Worm (Caenorhabditis elegans): ENCODE results near the gene ZK686.5.

ZK686.5 gene

DNA sequence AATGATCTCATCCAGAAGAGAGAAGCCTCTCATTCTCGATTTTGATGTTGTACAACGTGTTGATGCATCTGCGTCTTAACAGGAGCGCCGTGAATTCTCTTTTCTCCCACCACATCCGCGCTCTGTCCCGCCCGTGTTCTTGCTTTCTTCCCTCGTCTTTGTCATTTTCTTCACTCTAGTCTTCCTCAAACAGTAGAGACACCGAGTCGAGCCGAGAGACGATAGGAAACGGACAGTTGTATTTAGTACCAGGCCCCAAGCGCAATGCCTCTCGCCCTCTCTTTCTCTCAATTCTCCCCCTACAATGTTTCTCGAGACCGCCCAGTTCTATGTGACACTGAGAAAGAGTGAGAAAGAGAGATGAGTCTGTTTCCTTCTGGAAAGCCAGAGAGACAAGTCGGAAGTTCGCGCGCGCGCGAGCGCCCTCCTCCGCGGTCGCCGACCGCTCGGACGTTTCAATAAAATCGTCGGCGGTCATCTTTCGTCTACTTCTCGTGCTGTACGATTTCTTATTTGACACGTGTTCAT lies 37.7 kb downstream of the ZK686.5 start, which contains the start of gene ZK112.4:
TSS of gene ZK112.4 (minus strand) at position 478 of the 528 bp plus-strand sequence.
- TF ChIP-seq lin-40 (tag; optimal IDR thresholded peaks at IDR 0.05) (peak; percentile 49), ceh-91 (GFP tag; IDR thresholded peaks at IDR 0.05) (no peak), cebp-1 (GFP tag; IDR thresholded peaks at IDR 0.05) (no peak), cebp-1 (tag; optimal IDR thresholded peaks at IDR 0.05) (peak; percentile 39), Y53F4B.3 (GFP tag; IDR thresholded peaks at IDR 0.05) (no peak), unc-62 (GFP tag; optimal IDR thresholded peaks at IDR 0.05) (no peak), egrh-3 (GFP tag; IDR thresholded peaks at IDR 0.05) (peak; percentile 63; the same call in 1 of the 2 replicates), mes-4 (tag; optimal IDR thresholded peaks at IDR 0.05) (no peak), madf-6 (GFP tag; IDR thresholded peaks at IDR 0.05) (no peak; the same call in 1 of the 2 replicates), attf-6 (GFP tag; IDR thresholded peaks at IDR 0.05) (no peak), him-1 (tag; optimal IDR thresholded peaks at IDR 0.05) (no peak), lsl-1 (GFP tag; optimal IDR thresholded peaks at IDR 0.05) (peak; percentile 5), hmg-1.2 (GFP tag; IDR thresholded peaks at IDR 0.05) (0 out of 2 replicates have a peak, but pooled peaks have one; percentile 21), tbx-9 (tag; optimal IDR thresholded peaks at IDR 0.05; ENCODE audit: borderline replicate concordance) (no peak), nhr-90 (tag; optimal IDR thresholded peaks at IDR 0.05) (peak; percentile 11), zfh-2 (GFP tag; conservative IDR thresholded peaks at IDR 0.05) (peak; percentile 86), let-607 (tag; optimal IDR thresholded peaks at IDR 0.05) (no peak), B0035.1 (tag; optimal IDR thresholded peaks at IDR 0.05) (no peak), ceh-40 (GFP tag; IDR thresholded peaks at IDR 0.05) (0 out of 2 replicates have a peak, but pooled peaks have one; percentile 8), snpc-3.4 (tag; optimal IDR thresholded peaks at IDR 0.05) (no peak), nfya-1 (tag; optimal IDR thresholded peaks at IDR 0.05; ENCODE audit: borderline replicate concordance, insufficient read depth) (no peak), gei-17 (GFP tag; optimal IDR thresholded peaks at IDR 0.05) (no peak), madf-10 (tag; optimal IDR thresholded peaks at IDR 0.05) (peak; percentile 51), ztf-25 (GFP tag; IDR thresholded peaks at IDR 0.05) (no peak), F37B4.10 (GFP tag; IDR thresholded peaks at IDR 0.05) (no peak), ceh-27 (GFP tag; optimal IDR thresholded peaks at IDR 0.05) (peak; percentile 47), efl-1 (GFP tag; optimal IDR thresholded peaks at IDR 0.05) (no peak), B0336.3 (GFP tag; IDR thresholded peaks at IDR 0.05) (no peak; the same call in 1 of the 2 replicates), dpff-1 (tag; optimal IDR thresholded peaks at IDR 0.05) (no peak), rcor-1 (GFP tag; IDR thresholded peaks at IDR 0.05) (no peak), attf-3 (GFP tag; conservative IDR thresholded peaks at IDR 0.05) (no peak), ama-1 (optimal IDR thresholded peaks at IDR 0.05) (no peak), ama-1 (GFP tag; optimal IDR thresholded peaks at IDR 0.05) (no peak), cebp-2 (GFP tag; IDR thresholded peaks at IDR 0.05) (no peak), sea-2 (GFP tag; IDR thresholded peaks at IDR 0.05) (no peak), lir-1 (GFP tag; conservative IDR thresholded peaks at IDR 0.05) (no peak; the same call in 1 of the 2 replicates), hsf-1 (GFP tag; IDR thresholded peaks at IDR 0.05) (0 out of 2 replicates have a peak, but pooled peaks have one; percentile 34), attf-5 (GFP tag; optimal IDR thresholded peaks at IDR 0.05) (peak; percentile 2), aptf-3 (GFP tag; IDR thresholded peaks at IDR 0.05) (no peak), Y56A3A.18 (GFP tag; IDR thresholded peaks at IDR 0.05) (0 out of 2 replicates have a peak, but pooled peaks have one; percentile 48), bed-1 (GFP tag; IDR thresholded peaks at IDR 0.05) (no peak), sdz-38 (tag; optimal IDR thresholded peaks at IDR 0.05) (no peak), lin-35 (GFP tag; optimal IDR thresholded peaks at IDR 0.05) (peak in 1 of 3 experiments; percentile 49), F39B2.1 (GFP tag; IDR thresholded peaks at IDR 0.05) (no peak), ztf-18 (tag; optimal IDR thresholded peaks at IDR 0.05) (no peak), repo-1 (tag; optimal IDR thresholded peaks at IDR 0.05) (no peak), ZK185.1 (tag; optimal IDR thresholded peaks at IDR 0.05; ENCODE audit: poor library complexity, severe bottlenecking) (peak; percentile 37), nhr-179 (tag; optimal IDR thresholded peaks at IDR 0.05) (peak; percentile 28), K12H6.12 (tag; optimal IDR thresholded peaks at IDR 0.05) (peak; percentile 64)
